Fruit fly (Drosophila melanogaster): ENCODE data around the gene Uros2.

- no peak for TF ChIP-seq ac (GFP tag; optimal IDR thresholded peaks at IDR 0.05)
- peak; percentile 49 for TF ChIP-seq CG1233 (GFP tag; optimal IDR thresholded peaks at IDR 0.05)
- no peak for TF ChIP-seq pb (GFP tag; optimal IDR thresholded peaks at IDR 0.05)
- TF ChIP-seq hkb (optimal IDR thresholded peaks at IDR 0.05), result no peak
- TF ChIP-seq hkb (GFP tag; IDR thresholded peaks at IDR 0.05), result no peak
- no peak for TF ChIP-seq jing (GFP tag; optimal IDR thresholded peaks at IDR 0.05)
- TF ChIP-seq C15 (GFP tag; IDR thresholded peaks at IDR 0.05), result no peak
- TF ChIP-seq dimm (GFP tag; IDR thresholded peaks at IDR 0.05), result no peak
- TF ChIP-seq CG6765 (GFP tag; optimal IDR thresholded peaks at IDR 0.05), result no peak
- no peak for TF ChIP-seq Deaf1 (tag; optimal IDR thresholded peaks at IDR 0.05)
- no peak for TF ChIP-seq CG10959 (GFP tag; IDR thresholded peaks at IDR 0.05)
- TF ChIP-seq seq (GFP tag; IDR thresholded peaks at IDR 0.05), result peak; percentile 40; the same call in 1 of the 2 replicates
- TF ChIP-seq nau (GFP tag; optimal IDR thresholded peaks at IDR 0.05), result peak; percentile 1
- no peak for TF ChIP-seq Sry-β (GFP tag; optimal IDR thresholded peaks at IDR 0.05)
These were observed 6.0 kb downstream of the Uros2 start for dm6 chr3R:15794258-15794727.

Measured in whole organism, embryonic.